Fruit fly (Drosophila melanogaster): ENCODE measurements around the gene CG7557.

The CG7557 gene

DNA sequence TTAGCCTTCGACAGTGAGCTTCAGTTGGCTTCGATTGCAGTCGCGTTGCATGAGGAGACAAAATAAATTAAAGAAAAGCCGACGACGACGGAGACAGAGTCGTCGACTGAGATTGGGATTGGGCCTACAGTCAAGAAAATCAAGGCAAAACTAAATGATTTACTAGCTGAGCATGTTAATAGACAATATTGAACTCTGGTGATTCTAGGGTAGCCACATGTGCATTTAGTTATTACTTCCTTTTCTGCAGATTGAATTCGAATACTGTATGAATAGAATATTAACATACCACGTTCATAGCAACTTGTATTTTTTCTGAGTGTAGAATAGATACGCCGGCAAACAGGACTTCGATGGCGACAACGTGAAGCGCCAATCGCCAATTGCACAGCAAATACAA is 3.4 kb downstream of the CG7557 start (continued):
- no peak for TF ChIP-seq Hr38 (GFP tag; optimal IDR thresholded peaks at IDR 0.05)
- peak; percentile 28 for TF ChIP-seq dsx (GFP tag; optimal IDR thresholded peaks at IDR 0.05; ENCODE audit: poor library complexity, severe bottlenecking)
- peak; percentile 62 for TF ChIP-seq achi (GFP tag; optimal IDR thresholded peaks at IDR 0.05)
- TF ChIP-seq Hr4 (GFP tag; optimal IDR thresholded peaks at IDR 0.05): peak; percentile 87
- no peak for TF ChIP-seq Eip75B (GFP tag; optimal IDR thresholded peaks at IDR 0.05)
- TF ChIP-seq CG3919 (GFP tag; optimal IDR thresholded peaks at IDR 0.05): peak; percentile 28
- peak; percentile 85 for TF ChIP-seq eg (GFP tag; IDR thresholded peaks at IDR 0.05)
- TF ChIP-seq CG10669 (GFP tag; optimal IDR thresholded peaks at IDR 0.05): peak; percentile 10
- TF ChIP-seq net (GFP tag; optimal IDR thresholded peaks at IDR 0.05): peak; percentile 34
- peak; percentile 43 for TF ChIP-seq fd59A (GFP tag; optimal IDR thresholded peaks at IDR 0.05)
- no peak for TF ChIP-seq topi (GFP tag; optimal IDR thresholded peaks at IDR 0.05)
- TF ChIP-seq CG34406 (GFP tag; optimal IDR thresholded peaks at IDR 0.05): no peak
- TF ChIP-seq CG11294 (GFP tag; IDR thresholded peaks at IDR 0.05): peak; percentile 46
- peak; percentile 44 for TF ChIP-seq Sox14 (GFP tag; optimal IDR thresholded peaks at IDR 0.05)
- TF ChIP-seq CG11902 (GFP tag; optimal IDR thresholded peaks at IDR 0.05): no peak
- no peak for TF ChIP-seq fkh (GFP tag; optimal IDR thresholded peaks at IDR 0.05)
- peak in 1 of 2 experiments; percentile 49 for TF ChIP-seq ss (GFP tag; optimal IDR thresholded peaks at IDR 0.05)
- peak; percentile 6 for TF ChIP-seq spab (GFP tag; optimal IDR thresholded peaks at IDR 0.05)
- no peak for TF ChIP-seq CG8319 (GFP tag; optimal IDR thresholded peaks at IDR 0.05)
- TF ChIP-seq Sox102F (GFP tag; optimal IDR thresholded peaks at IDR 0.05): no peak
- peak; percentile 76 for TF ChIP-seq CG6163 (GFP tag; IDR thresholded peaks at IDR 0.05)
- TF ChIP-seq Eip93F (GFP tag; optimal IDR thresholded peaks at IDR 0.05): no peak
- TF ChIP-seq fd85E (GFP tag; optimal IDR thresholded peaks at IDR 0.05): no peak
- no peak for TF ChIP-seq Met (GFP tag; optimal IDR thresholded peaks at IDR 0.05)
- peak; percentile 29 for TF ChIP-seq CG16779 (tag; optimal IDR thresholded peaks at IDR 0.05)
- TF ChIP-seq pdm3 (GFP tag; optimal IDR thresholded peaks at IDR 0.05): peak; percentile 49
- no peak for TF ChIP-seq cyc (GFP tag; optimal IDR thresholded peaks at IDR 0.05)
- TF ChIP-seq Gug (GFP tag; IDR thresholded peaks at IDR 0.05): peak; percentile 74
- no peak for TF ChIP-seq Ets21C (GFP tag; optimal IDR thresholded peaks at IDR 0.05)

DNA sequence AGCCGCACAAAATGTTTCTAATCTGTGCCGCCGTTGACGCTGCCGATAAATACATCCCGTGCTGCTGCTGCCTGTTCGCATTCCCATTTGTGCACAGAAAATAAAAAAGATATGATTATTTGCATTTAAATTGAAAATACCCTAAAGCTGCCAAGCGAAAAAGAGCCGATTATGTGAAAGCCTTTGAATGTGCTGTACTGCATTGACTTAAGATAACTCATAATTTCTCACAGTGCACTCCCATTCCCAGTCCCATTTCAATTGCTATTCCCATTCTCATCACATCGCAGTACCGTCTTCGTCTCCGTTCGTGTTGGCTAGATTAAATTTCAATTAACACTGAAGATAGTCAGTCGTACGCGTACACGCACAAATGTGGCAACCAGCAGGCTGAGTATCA is 4.0 kb downstream of the CG7557 start:
- peak; percentile 50 for TF ChIP-seq CG1621 (tag; optimal IDR thresholded peaks at IDR 0.05)
- no peak for TF ChIP-seq Smox (GFP tag; optimal IDR thresholded peaks at IDR 0.05)
- TF ChIP-seq CG9139 (GFP tag; optimal IDR thresholded peaks at IDR 0.05): no peak
- TF ChIP-seq vri (GFP tag; optimal IDR thresholded peaks at IDR 0.05): no peak
- TF ChIP-seq fd59A (GFP tag; optimal IDR thresholded peaks at IDR 0.05): peak; percentile 49
- peak; percentile 67 for TF ChIP-seq CG4318 (GFP tag; optimal IDR thresholded peaks at IDR 0.05)
- TF ChIP-seq fd85E (GFP tag; optimal IDR thresholded peaks at IDR 0.05): no peak
- peak; percentile 48 for TF ChIP-seq net (GFP tag; optimal IDR thresholded peaks at IDR 0.05)
- peak; percentile 55 for TF ChIP-seq CG3032 (tag; optimal IDR thresholded peaks at IDR 0.05)
- no peak for TF ChIP-seq CG6854 (GFP tag; optimal IDR thresholded peaks at IDR 0.05)
- TF ChIP-seq achi (GFP tag; optimal IDR thresholded peaks at IDR 0.05): peak; percentile 79
- peak; percentile 31 for TF ChIP-seq spab (GFP tag; optimal IDR thresholded peaks at IDR 0.05)
- peak; percentile 25 for TF ChIP-seq CG6792 (GFP tag; optimal IDR thresholded peaks at IDR 0.05)
- peak; percentile 14 for TF ChIP-seq cyc (GFP tag; optimal IDR thresholded peaks at IDR 0.05)
- peak; percentile 94 for TF ChIP-seq eg (GFP tag; IDR thresholded peaks at IDR 0.05)
- TF ChIP-seq CG15336 (GFP tag; IDR thresholded peaks at IDR 0.05): peak; percentile 95
- TF ChIP-seq CG7368 (GFP tag; optimal IDR thresholded peaks at IDR 0.05): peak; percentile 53
- peak; percentile 22 for TF ChIP-seq CG34406 (GFP tag; optimal IDR thresholded peaks at IDR 0.05)
- peak; percentile 81 for TF ChIP-seq CG10631 (GFP tag; optimal IDR thresholded peaks at IDR 0.05)
- peak; percentile 65 for TF ChIP-seq acj6 (GFP tag; optimal IDR thresholded peaks at IDR 0.05)
- no peak for TF ChIP-seq CG6808 (GFP tag; optimal IDR thresholded peaks at IDR 0.05)
- TF ChIP-seq lz (GFP tag; optimal IDR thresholded peaks at IDR 0.05): peak; percentile 2
- peak; percentile 79 for TF ChIP-seq Sox14 (GFP tag; optimal IDR thresholded peaks at IDR 0.05)
- peak; percentile 82 for TF ChIP-seq CG6276 (GFP tag; optimal IDR thresholded peaks at IDR 0.05)
- TF ChIP-seq Ets21C (GFP tag; optimal IDR thresholded peaks at IDR 0.05): no peak
- peak in 1 of 2 experiments; percentile 76 for TF ChIP-seq salr (GFP tag; optimal IDR thresholded peaks at IDR 0.05)
- TF ChIP-seq CG11294 (GFP tag; IDR thresholded peaks at IDR 0.05): peak; percentile 85
- TF ChIP-seq CG8119 (GFP tag; IDR thresholded peaks at IDR 0.05): peak; percentile 93
- TF ChIP-seq topi (GFP tag; optimal IDR thresholded peaks at IDR 0.05): peak; percentile 25
- TF ChIP-seq CG11762 (GFP tag; optimal IDR thresholded peaks at IDR 0.05; ENCODE audit: insufficient read depth): peak; percentile 65
- TF ChIP-seq Hr4 (GFP tag; optimal IDR thresholded peaks at IDR 0.05): peak; percentile 80
- peak; percentile 67 for TF ChIP-seq dac (GFP tag; optimal IDR thresholded peaks at IDR 0.05)
- TF ChIP-seq Eip93F (GFP tag; optimal IDR thresholded peaks at IDR 0.05): no peak
- peak; percentile 85 for TF ChIP-seq CG3919 (GFP tag; optimal IDR thresholded peaks at IDR 0.05)
- TF ChIP-seq Sox15 (GFP tag; optimal IDR thresholded peaks at IDR 0.05): no peak

Measured in whole organism, prepupa.